Fruit fly (Drosophila melanogaster) whole organism, embryonic: Measurements from ENCODE around the gene CG15160.

ENCODE experiments used
- Antp ChIP-seq: fragments of 200-800 bp; sonication (Bioruptor generic); optimal IDR thresholded peaks from 3 replicates; lab custom pipeline; 2016; ENCODE audit warnings: missing biosample characterization, missing genetic modification characterization
- Bdp1 ChIP-seq: fragments of 200-800 bp; sonication (Bioruptor generic); optimal IDR thresholded peaks from 3 replicates; lab custom pipeline; 2016; ENCODE audit warnings: missing biosample characterization, missing genetic modification characterization
- C15 ChIP-seq: fragments of 200-800 bp; sonication (Bioruptor generic); IDR thresholded peaks from 3 replicates; pipeline ENCODE4 v1.3.6; 2022; ENCODE audit warnings: missing biosample characterization, missing genetic modification characterization
- CG10366 ChIP-seq: fragments of 200-800 bp; sonication (Bioruptor generic); IDR thresholded peaks from 2 replicates; pipeline ENCODE4 v1.3.6; 2022; ENCODE audit warnings: missing biosample characterization, missing genetic modification characterization
- CG10431 ChIP-seq: fragments of 200-800 bp; sonication (Bioruptor generic); optimal IDR thresholded peaks from 3 replicates; lab custom pipeline; 2018; ENCODE audit warnings: missing biosample characterization, mild to moderate bottlenecking, missing genetic modification characterization
- CG11695 ChIP-seq: fragments of 200-800 bp; sonication (Bioruptor generic); IDR thresholded peaks from 3 replicates; pipeline ENCODE4 v1.3.6; 2022; ENCODE audit warnings: missing biosample characterization, missing genetic modification characterization
- CG12769 ChIP-seq: fragments of 200-800 bp; sonication (Bioruptor generic); optimal IDR thresholded peaks from 2 replicates; lab custom pipeline; 2019; ENCODE audit warnings: missing biosample characterization, mild to moderate bottlenecking, missing genetic modification characterization, moderate library complexity
- CG13287 ChIP-seq: fragments of 200-800 bp; sonication (Bioruptor generic); IDR thresholded peaks from 2 replicates; pipeline ENCODE4 v1.3.6; 2022; ENCODE audit warnings: missing biosample characterization, missing genetic modification characterization; ENCODE audit not compliant: partially characterized antibody
- CG15011 ChIP-seq: fragments of 200-800 bp; sonication (Bioruptor generic); optimal IDR thresholded peaks from 3 replicates; lab custom pipeline; 2018; ENCODE audit warnings: missing biosample characterization, mild to moderate bottlenecking, missing genetic modification characterization
- CG16815 ChIP-seq: fragments of 200-800 bp; sonication (Bioruptor generic); optimal IDR thresholded peaks from 3 replicates; lab custom pipeline; 2017; ENCODE audit warnings: missing biosample characterization, mild to moderate bottlenecking, missing genetic modification characterization
- CG17612 ChIP-seq: fragments of 200-800 bp; sonication (Bioruptor generic); IDR thresholded peaks from 2 replicates; pipeline ENCODE4 v1.3.6; 2022; ENCODE audit warnings: missing biosample characterization, missing genetic modification characterization
- CG1792 ChIP-seq: fragments of 200-800 bp; sonication (Bioruptor generic); optimal IDR thresholded peaks from 2 replicates; lab custom pipeline; 2016; ENCODE audit warnings: missing biosample characterization, missing genetic modification characterization
- CG2199 ChIP-seq: fragments of 200-800 bp; sonication (Bioruptor generic); IDR thresholded peaks from 3 replicates; pipeline ENCODE4 v1.3.6; 2022; ENCODE audit warnings: missing biosample characterization, missing genetic modification characterization
- CG31388 ChIP-seq: fragments of 200-800 bp; sonication (Bioruptor generic); optimal IDR thresholded peaks from 2 replicates; lab custom pipeline; 2016; ENCODE audit warnings: missing biosample characterization, missing genetic modification characterization
- CG34224 ChIP-seq: fragments of 200-800 bp; sonication (Bioruptor generic); IDR thresholded peaks from 3 replicates; pipeline ENCODE4 v1.3.6; 2022; ENCODE audit warnings: missing biosample characterization, missing genetic modification characterization; ENCODE audit not compliant: partially characterized antibody
- CG4328 ChIP-seq: fragments of 200-800 bp; sonication (Bioruptor generic); optimal IDR thresholded peaks from 3 replicates; lab custom pipeline; 2017; ENCODE audit warnings: missing biosample characterization, missing genetic modification reagents, missing genetic modification characterization
- CG43689 ChIP-seq: fragments of 200-800 bp; sonication (Bioruptor generic); IDR thresholded peaks from 2 replicates; pipeline ENCODE4 v1.3.6; 2022; ENCODE audit warnings: missing biosample characterization, missing genetic modification characterization
- CG4854 ChIP-seq: fragments of 200-800 bp; sonication (Bioruptor generic); optimal IDR thresholded peaks from 2 replicates; lab custom pipeline; 2016; ENCODE audit warnings: missing biosample characterization, missing genetic modification characterization, inconsistent platforms
- CG6765 ChIP-seq: fragments of 200-800 bp; sonication (Bioruptor generic); optimal IDR thresholded peaks from 3 replicates; lab custom pipeline; 2017; ENCODE audit warnings: missing biosample characterization, mild to moderate bottlenecking, missing genetic modification characterization
- CG6813 ChIP-seq: fragments of 200-800 bp; sonication (Bioruptor generic); optimal IDR thresholded peaks from 2 replicates; lab custom pipeline; 2017; ENCODE audit warnings: missing biosample characterization, missing genetic modification characterization, mild to moderate bottlenecking, moderate library complexity, missing genetic modification reagents
- CG7963 ChIP-seq: fragments of 200-800 bp; sonication (Bioruptor generic); IDR thresholded peaks from 3 replicates; pipeline ENCODE4 v1.3.6; 2022; ENCODE audit warnings: missing biosample characterization, missing genetic modification characterization; ENCODE audit not compliant: partially characterized antibody
- CHES-1-like ChIP-seq: fragments of 200-800 bp; sonication (Bioruptor generic); optimal IDR thresholded peaks from 2 replicates; lab custom pipeline; 2016; ENCODE audit warnings: missing biosample characterization, missing genetic modification characterization
- CTCF ChIP-seq: fragments of 200-800 bp; sonication (Bioruptor generic); optimal IDR thresholded peaks from 2 replicates; lab custom pipeline; 2017; ENCODE audit warnings: missing biosample characterization, mild to moderate bottlenecking, missing genetic modification characterization, moderate library complexity
- Dref ChIP-seq: fragments of 200-800 bp; sonication (Bioruptor generic); IDR thresholded peaks from 2 replicates; pipeline ENCODE4 v1.3.6; 2022; ENCODE audit warnings: missing biosample characterization, missing genetic modification characterization
- E2f1 ChIP-seq: fragments of 200-800 bp; sonication (Bioruptor generic); IDR thresholded peaks from 2 replicates; pipeline ENCODE4 v1.3.6; 2022; ENCODE audit warnings: missing biosample characterization, missing genetic modification characterization
- H2.0 ChIP-seq: fragments of 200-800 bp; sonication (Bioruptor generic); IDR thresholded peaks from 2 replicates; pipeline ENCODE4 v1.3.6; 2022; ENCODE audit warnings: missing biosample characterization, missing genetic modification characterization
- MBD-R2 ChIP-seq: fragments of 200-800 bp; sonication (Bioruptor generic); IDR thresholded peaks from 2 replicates; pipeline ENCODE4 v1.3.6; 2022; ENCODE audit warnings: missing biosample characterization, missing genetic modification characterization
- NC2β ChIP-seq: fragments of 200-800 bp; sonication (Bioruptor generic); optimal IDR thresholded peaks from 2 replicates; lab custom pipeline; 2016; ENCODE audit warnings: missing biosample characterization, missing genetic modification characterization
- Poxn ChIP-seq: fragments of 200-800 bp; sonication (Bioruptor generic); IDR thresholded peaks from 2 replicates; pipeline ENCODE4 v1.3.6; 2022; ENCODE audit warnings: missing biosample characterization, missing genetic modification characterization
- Xbp1 ChIP-seq: fragments of 200-800 bp; sonication (Bioruptor generic); optimal IDR thresholded peaks from 3 replicates; lab custom pipeline; 2016; ENCODE audit warnings: missing biosample characterization, mild to moderate bottlenecking, missing genetic modification characterization
- ase ChIP-seq: fragments of 200-800 bp; sonication (Bioruptor generic); IDR thresholded peaks from 3 replicates; pipeline ENCODE4 v1.3.6; 2022; ENCODE audit warnings: missing biosample characterization, missing genetic modification characterization
- bcd ChIP-seq: fragments of 200-800 bp; sonication (Bioruptor generic); optimal IDR thresholded peaks from 2 replicates; lab custom pipeline; 2017; ENCODE audit warnings: missing biosample characterization, mild to moderate bottlenecking, missing genetic modification characterization
- btn ChIP-seq: fragments of 200-800 bp; sonication (Bioruptor generic); optimal IDR thresholded peaks from 2 replicates; lab custom pipeline; 2016; ENCODE audit warnings: missing biosample characterization, missing genetic modification characterization
- cas ChIP-seq: fragments of 200-800 bp; sonication (Bioruptor generic); IDR thresholded peaks from 2 replicates; pipeline ENCODE4 v1.3.6; 2022; ENCODE audit warnings: missing biosample characterization, missing genetic modification characterization
- chif ChIP-seq, 2 experiments: fragments of 200-800 bp; sonication (Bioruptor generic); optimal IDR thresholded peaks; 3 replicates each; lab custom pipeline; 2016; ENCODE audit warnings: missing biosample characterization in 2 of 2, missing genetic modification characterization in 2 of 2
- dmrt11E ChIP-seq: fragments of 200-800 bp; sonication (Bioruptor generic); optimal IDR thresholded peaks from 3 replicates; lab custom pipeline; 2018; ENCODE audit warnings: missing biosample characterization, mild to moderate bottlenecking, missing genetic modification characterization, moderate library complexity
- fd3F ChIP-seq: fragments of 200-800 bp; sonication (Bioruptor generic); optimal IDR thresholded peaks from 2 replicates; lab custom pipeline; 2018; ENCODE audit warnings: missing biosample characterization, mild to moderate bottlenecking, missing genetic modification characterization, moderate library complexity
- gce ChIP-seq: fragments of 200-800 bp; sonication (Bioruptor generic); IDR thresholded peaks from 3 replicates; pipeline ENCODE4 v1.3.6; 2022; ENCODE audit warnings: missing biosample characterization, missing genetic modification characterization
- h ChIP-seq: fragments of >200 bp; optimal IDR thresholded peaks from 2 replicates; lab custom pipeline; 2017
- hb ChIP-seq: fragments of 200-800 bp; sonication (Bioruptor generic); IDR thresholded peaks from 3 replicates; pipeline ENCODE4 v1.3.6; 2022; ENCODE audit warnings: missing biosample characterization, missing genetic modification characterization; ENCODE audit not compliant: partially characterized antibody
- hbn ChIP-seq: fragments of 200-800 bp; sonication (Bioruptor generic); IDR thresholded peaks from 2 replicates; pipeline ENCODE4 v1.3.6; 2022; ENCODE audit warnings: missing biosample characterization, missing genetic modification characterization; ENCODE audit not compliant: partially characterized antibody
- insv ChIP-seq, 2 experiments: fragments of 200-800 bp; sonication (Bioruptor generic); optimal IDR thresholded peaks; 3 replicates each; lab custom pipeline; 2016 to 2018; ENCODE audit warnings: missing biosample characterization in 2 of 2, missing genetic modification characterization in 2 of 2
- inv ChIP-seq: fragments of 200-800 bp; sonication (Bioruptor generic); IDR thresholded peaks from 2 replicates; pipeline ENCODE4 v1.3.6; 2022; ENCODE audit warnings: missing biosample characterization, missing genetic modification characterization; ENCODE audit not compliant: partially characterized antibody
- klu ChIP-seq: fragments of 200-800 bp; sonication (Bioruptor generic); IDR thresholded peaks from 2 replicates; pipeline ENCODE4 v1.3.6; 2022; ENCODE audit warnings: missing biosample characterization, missing genetic modification characterization
- lmd ChIP-seq: fragments of 200-800 bp; sonication (Bioruptor generic); IDR thresholded peaks from 2 replicates; pipeline ENCODE4 v1.3.6; 2022; ENCODE audit warnings: missing biosample characterization, missing genetic modification characterization
- luna ChIP-seq: fragments of 200-800 bp; sonication (Bioruptor generic); optimal IDR thresholded peaks from 2 replicates; lab custom pipeline; 2016; ENCODE audit warnings: missing biosample characterization, missing genetic modification characterization
- mirr ChIP-seq: fragments of 200-800 bp; sonication (Bioruptor generic); optimal IDR thresholded peaks from 3 replicates; lab custom pipeline; 2018; ENCODE audit warnings: missing biosample characterization, mild to moderate bottlenecking, missing genetic modification characterization
- nau ChIP-seq: fragments of 200-800 bp; sonication (Bioruptor generic); optimal IDR thresholded peaks from 3 replicates; lab custom pipeline; 2017; ENCODE audit warnings: missing biosample characterization, mild to moderate bottlenecking, missing genetic modification characterization, missing genetic modification reagents
- odd ChIP-seq: fragments of 200-800 bp; sonication (Bioruptor generic); optimal IDR thresholded peaks from 2 replicates; lab custom pipeline; 2017; ENCODE audit warnings: missing biosample characterization, mild to moderate bottlenecking, missing genetic modification characterization
- sim ChIP-seq: fragments of 200-800 bp; sonication (Bioruptor generic); IDR thresholded peaks from 2 replicates; pipeline ENCODE4 v1.3.6; 2022; ENCODE audit warnings: missing biosample characterization, missing genetic modification characterization
- so ChIP-seq: fragments of 200-800 bp; sonication (Bioruptor generic); IDR thresholded peaks from 3 replicates; pipeline ENCODE4 v1.3.6; 2022; ENCODE audit warnings: missing biosample characterization, missing genetic modification characterization
- z ChIP-seq: fragments of 200-800 bp; sonication (Bioruptor generic); IDR thresholded peaks from 3 replicates; pipeline ENCODE4 v1.3.6; 2022; ENCODE audit warnings: missing biosample characterization, missing genetic modification characterization

CG15160 gene

DNA sequence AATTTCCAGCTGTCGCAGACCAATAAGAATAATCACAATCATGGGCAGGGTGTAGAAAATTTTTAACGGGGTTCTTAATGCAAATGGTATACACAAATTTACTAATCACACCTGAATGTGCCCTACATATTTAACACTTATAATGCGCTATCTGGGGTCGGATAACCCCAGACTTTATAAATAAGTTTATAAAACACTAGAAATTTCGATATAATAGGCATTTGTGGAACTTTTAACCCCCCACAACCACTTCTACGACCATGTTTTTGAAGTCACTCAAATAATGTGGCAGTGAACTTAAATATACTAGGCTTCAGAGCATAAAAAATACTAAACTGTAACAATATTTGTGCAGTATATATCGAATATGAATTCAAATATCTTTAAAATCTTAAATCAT, 14.3 kb downstream of the CG15160 start, which contains the start of gene CG10413 (continued):
- TF ChIP-seq fd3F (GFP tag; lab: Kevin White, UChicago) (peak; percentile 98), Poxn (GFP tag; lab: Robert Waterston, UW) (peak; percentile 95), CG4854 (GFP tag; lab: Kevin White, UChicago) (peak; percentile 97), CG6765 (peak; percentile 97), CG7963 (GFP tag; lab: Robert Waterston, UW) (no peak), luna (GFP tag; lab: Kevin White, UChicago) (peak; percentile 97), CG11695 (GFP tag; lab: Robert Waterston, UW) (peak; percentile 98), btn (GFP tag; lab: Kevin White, UChicago) (peak; percentile 92), hbn (GFP tag; lab: Robert Waterston, UW) (no peak), nau (GFP tag; lab: Kevin White, UChicago) (peak; percentile 97), NC2β (GFP tag; lab: Kevin White, UChicago) (peak; percentile 98), CG10431 (GFP tag; lab: Kevin White, UChicago) (peak; percentile 93), bcd (peak; percentile 98), CG1792 (peak; percentile 95), z (GFP tag; lab: Robert Waterston, UW) (peak; percentile 66; the same call in 2 of the 3 replicates), ase (GFP tag; lab: Robert Waterston, UW) (peak; percentile 92), CG16815 (GFP tag; lab: Kevin White, UChicago) (peak; percentile 97), E2f1 (peak; percentile 96), sim (GFP tag; lab: Robert Waterston, UW) (peak; percentile 88; the same call in 1 of the 2 replicates), H2.0 (GFP tag; lab: Robert Waterston, UW) (peak; percentile 96), h (lab: Kevin White, UChicago) (no peak), hb (GFP tag; lab: Robert Waterston, UW) (no peak), CG10366 (GFP tag; lab: Robert Waterston, UW) (peak; percentile 97), CG13287 (GFP tag; lab: Robert Waterston, UW) (peak; percentile 69; the same call in 1 of the 2 replicates), Antp (GFP tag; lab: Kevin White, UChicago) (peak; percentile 98), MBD-R2 (peak; percentile 98), CG2199 (peak; percentile 87; the same call in 2 of the 3 replicates), lmd (peak; percentile 99), CG43689 (GFP tag; lab: Robert Waterston, UW) (peak; percentile 94), CG34224 (GFP tag; lab: Robert Waterston, UW) (no peak), chif (GFP tag; optimal IDR thresholded peaks at IDR 0.05; lab: Kevin White, UChicago) (peak; percentile 97 to 98), C15 (GFP tag; lab: Robert Waterston, UW) (peak; percentile 92), CG4328 (peak; percentile 98), so (GFP tag; lab: Robert Waterston, UW) (peak; percentile 98), mirr (GFP tag; lab: Kevin White, UChicago) (peak; percentile 98), CHES-1-like (GFP tag; lab: Kevin White, UChicago) (peak; percentile 98), odd (GFP tag; lab: Kevin White, UChicago) (peak; percentile 97), CTCF (GFP tag; lab: Kevin White, UChicago) (peak; percentile 68), cas (GFP tag; lab: Robert Waterston, UW) (peak; percentile 94), Bdp1 (GFP tag; lab: Kevin White, UChicago) (peak; percentile 93), insv (GFP tag; optimal IDR thresholded peaks at IDR 0.05; lab: Kevin White, UChicago) (peak; percentile 52 to 91), Dref (GFP tag; lab: Robert Waterston, UW) (peak; percentile 47), dmrt11E (tag; lab: Kevin White, UChicago) (peak; percentile 97), gce (GFP tag; lab: Robert Waterston, UW) (peak; percentile 93), CG12769 (tag; lab: Kevin White, UChicago) (peak; percentile 99), CG31388 (peak; percentile 95), CG6813 (GFP tag; lab: Kevin White, UChicago) (peak; percentile 97), CG17612 (GFP tag; lab: Robert Waterston, UW) (peak; percentile 92), CG15011 (peak; percentile 95), inv (GFP tag; lab: Robert Waterston, UW) (peak; percentile 33; the same call in 1 of the 2 replicates), klu (GFP tag; lab: Robert Waterston, UW) (peak; percentile 97), Xbp1 (GFP tag; lab: Kevin White, UChicago) (peak; percentile 99)
